Fruit fly (Drosophila melanogaster) whole organism, embryonic: ENCODE data around the gene CG42726.

Experiments
- Aef1 ChIP-seq: fragments of 200-800 bp; sonication (Bioruptor generic); IDR thresholded peaks from 3 replicates; pipeline ENCODE4 v1.3.6; 2022; ENCODE audit warnings: missing biosample characterization, missing genetic modification characterization
- Asciz ChIP-seq: fragments of 200-800 bp; sonication (Bioruptor generic); optimal IDR thresholded peaks from 2 replicates; lab custom pipeline; 2017; ENCODE audit warnings: missing biosample characterization, mild to moderate bottlenecking, missing genetic modification characterization, missing genetic modification reagents
- CG10543 ChIP-seq: fragments of 200-800 bp; sonication (Bioruptor generic); optimal IDR thresholded peaks from 3 replicates; lab custom pipeline; 2017; ENCODE audit warnings: missing biosample characterization, mild to moderate bottlenecking, missing genetic modification characterization, moderate library complexity
- CG11560 ChIP-seq: fragments of 200-800 bp; sonication (Bioruptor generic); IDR thresholded peaks from 3 replicates; pipeline ENCODE4 v1.3.6; 2022; ENCODE audit warnings: missing biosample characterization, missing genetic modification characterization
- CG1233 ChIP-seq: fragments of 200-800 bp; sonication (Bioruptor generic); optimal IDR thresholded peaks from 4 replicates; lab custom pipeline; 2018; ENCODE audit warnings: missing biosample characterization, mild to moderate bottlenecking, missing genetic modification characterization
- CG12942 ChIP-seq: fragments of 200-800 bp; sonication (Bioruptor generic); optimal IDR thresholded peaks from 3 replicates; lab custom pipeline; 2016; ENCODE audit warnings: missing biosample characterization, missing genetic modification characterization
- CG13624 ChIP-seq: fragments of 200-800 bp; sonication (Bioruptor generic); optimal IDR thresholded peaks from 2 replicates; lab custom pipeline; 2016; ENCODE audit warnings: missing biosample characterization, missing genetic modification characterization
- CG14441 ChIP-seq: fragments of 200-800 bp; sonication (Bioruptor generic); IDR thresholded peaks from 2 replicates; pipeline ENCODE4 v1.3.6; 2022; ENCODE audit warnings: missing biosample characterization, missing genetic modification characterization
- CG1603 ChIP-seq: fragments of 200-800 bp; sonication (Bioruptor generic); optimal IDR thresholded peaks from 2 replicates; lab custom pipeline; 2019; ENCODE audit warnings: missing biosample characterization, mild to moderate bottlenecking, missing genetic modification characterization, moderate library complexity
- CG1647 ChIP-seq: fragments of 200-800 bp; sonication (Bioruptor generic); optimal IDR thresholded peaks from 3 replicates; lab custom pipeline; 2016; ENCODE audit warnings: missing biosample characterization, missing genetic modification characterization
- CG17912 ChIP-seq: fragments of 200-800 bp; sonication (Bioruptor generic); optimal IDR thresholded peaks from 2 replicates; lab custom pipeline; 2018; ENCODE audit warnings: missing biosample characterization, mild to moderate bottlenecking, missing genetic modification characterization
- CG2875 ChIP-seq: fragments of 200-800 bp; sonication (Bioruptor generic); optimal IDR thresholded peaks from 2 replicates; lab custom pipeline; 2017; ENCODE audit warnings: missing biosample characterization, mild to moderate bottlenecking, missing genetic modification characterization, missing genetic modification reagents
- CG3065 ChIP-seq: fragments of 200-800 bp; sonication (Bioruptor generic); optimal IDR thresholded peaks from 2 replicates; lab custom pipeline; 2016; ENCODE audit warnings: missing biosample characterization, missing genetic modification characterization
- CG32772 ChIP-seq: fragments of 200-800 bp; sonication (Bioruptor generic); IDR thresholded peaks from 2 replicates; pipeline ENCODE4 v1.3.6; 2022; ENCODE audit warnings: missing biosample characterization, missing genetic modification characterization
- CG3281 ChIP-seq: fragments of 200-800 bp; sonication (Bioruptor generic); optimal IDR thresholded peaks from 3 replicates; lab custom pipeline; 2017; ENCODE audit warnings: missing biosample characterization, mild to moderate bottlenecking, missing genetic modification characterization
- CG3407 ChIP-seq: fragments of 200-800 bp; sonication (Bioruptor generic); optimal IDR thresholded peaks from 2 replicates; lab custom pipeline; 2018; ENCODE audit warnings: missing biosample characterization, mild to moderate bottlenecking, missing genetic modification characterization
- CG3838 ChIP-seq: fragments of 200-800 bp; sonication (Bioruptor generic); optimal IDR thresholded peaks from 3 replicates; lab custom pipeline; 2016; ENCODE audit warnings: missing biosample characterization, missing genetic modification characterization
- CG6791 ChIP-seq: fragments of 200-800 bp; sonication (Bioruptor generic); IDR thresholded peaks from 3 replicates; pipeline ENCODE4 v1.3.6; 2022; ENCODE audit warnings: missing biosample characterization, missing genetic modification characterization; ENCODE audit not compliant: partially characterized antibody
- CG7556 ChIP-seq: fragments of 200-800 bp; sonication (Bioruptor generic); optimal IDR thresholded peaks from 2 replicates; lab custom pipeline; 2017; ENCODE audit warnings: missing biosample characterization, mild to moderate bottlenecking, missing genetic modification characterization
- CkIIα-i1 ChIP-seq: fragments of 200-800 bp; sonication (Bioruptor generic); IDR thresholded peaks from 2 replicates; pipeline ENCODE4 v1.3.6; 2022; ENCODE audit warnings: missing biosample characterization, missing genetic modification characterization
- Drgx ChIP-seq: fragments of 200-800 bp; sonication (Bioruptor generic); IDR thresholded peaks from 2 replicates; pipeline ENCODE4 v1.3.6; 2022; ENCODE audit warnings: missing biosample characterization, missing genetic modification characterization
- E2f2 ChIP-seq: fragments of 200-800 bp; sonication (Bioruptor generic); IDR thresholded peaks from 2 replicates; pipeline ENCODE4 v1.3.6; 2022; ENCODE audit warnings: missing biosample characterization, missing genetic modification characterization
- Hr3 ChIP-seq: fragments of 200-800 bp; sonication (Bioruptor generic); optimal IDR thresholded peaks from 3 replicates; lab custom pipeline; 2016; ENCODE audit warnings: missing biosample characterization, missing genetic modification characterization
- Neu2 ChIP-seq: fragments of 200-800 bp; sonication (Bioruptor generic); optimal IDR thresholded peaks from 3 replicates; lab custom pipeline; 2016; ENCODE audit warnings: missing biosample characterization, missing genetic modification characterization, borderline replicate concordance
- Nf-YC ChIP-seq: fragments of 200-800 bp; optimal IDR thresholded peaks from 3 replicates; lab custom pipeline; 2019; ENCODE audit warnings: missing biosample characterization, mild to moderate bottlenecking, missing genetic modification characterization, moderate library complexity
- Oaz ChIP-seq: fragments of 200-800 bp; sonication (Bioruptor generic); IDR thresholded peaks from 2 replicates; pipeline ENCODE4 v1.3.6; 2022; ENCODE audit warnings: missing biosample characterization, missing genetic modification characterization
- Poxn ChIP-seq: fragments of 200-800 bp; sonication (Bioruptor generic); IDR thresholded peaks from 2 replicates; pipeline ENCODE4 v1.3.6; 2022; ENCODE audit warnings: missing biosample characterization, missing genetic modification characterization
- Side ChIP-seq: fragments of 200-800 bp; sonication (Bioruptor generic); optimal IDR thresholded peaks from 2 replicates; lab custom pipeline; 2016; ENCODE audit warnings: missing biosample characterization, missing genetic modification characterization
- Sry-β ChIP-seq: fragments of 200-800 bp; sonication (Bioruptor generic); optimal IDR thresholded peaks from 2 replicates; lab custom pipeline; 2018; ENCODE audit warnings: missing biosample characterization, mild to moderate bottlenecking, missing genetic modification characterization, moderate library complexity
- Xbp1 ChIP-seq: fragments of 200-800 bp; sonication (Bioruptor generic); optimal IDR thresholded peaks from 3 replicates; lab custom pipeline; 2016; ENCODE audit warnings: missing biosample characterization, mild to moderate bottlenecking, missing genetic modification characterization
- abd-A ChIP-seq: fragments of 200-800 bp; sonication (Bioruptor generic); optimal IDR thresholded peaks from 3 replicates; lab custom pipeline; 2019; ENCODE audit warnings: missing biosample characterization, mild to moderate bottlenecking, missing genetic modification characterization, moderate library complexity
- az2 ChIP-seq: fragments of 200-800 bp; sonication (Bioruptor generic); optimal IDR thresholded peaks from 3 replicates; lab custom pipeline; 2016; ENCODE audit warnings: missing biosample characterization, missing genetic modification characterization
- crp ChIP-seq, 2 experiments: fragments of 200-800 bp; sonication (Bioruptor generic); optimal IDR thresholded peaks; 2 replicates in 1 of 2; 3 replicates in 1 of 2; lab custom pipeline; 2017; ENCODE audit warnings: missing biosample characterization in 2 of 2, missing genetic modification characterization in 2 of 2, mild to moderate bottlenecking in 1 of 2, moderate library complexity in 1 of 2
- cwo ChIP-seq: fragments of 200-800 bp; sonication (Bioruptor generic); optimal IDR thresholded peaks from 3 replicates; lab custom pipeline; 2017; ENCODE audit warnings: missing biosample characterization, missing genetic modification characterization, mild to moderate bottlenecking, moderate library complexity, missing genetic modification reagents
- fd3F ChIP-seq: fragments of 200-800 bp; sonication (Bioruptor generic); optimal IDR thresholded peaks from 2 replicates; lab custom pipeline; 2018; ENCODE audit warnings: missing biosample characterization, mild to moderate bottlenecking, missing genetic modification characterization, moderate library complexity
- gem ChIP-seq: fragments of 200-800 bp; sonication (Bioruptor generic); optimal IDR thresholded peaks from 2 replicates; lab custom pipeline; 2019; ENCODE audit warnings: missing biosample characterization, mild to moderate bottlenecking, missing genetic modification characterization, moderate library complexity
- ind ChIP-seq: fragments of 200-800 bp; sonication (Bioruptor generic); optimal IDR thresholded peaks from 3 replicates; lab custom pipeline; 2016; ENCODE audit warnings: missing biosample characterization, missing genetic modification characterization
- kah ChIP-seq: fragments of 200-800 bp; sonication (Bioruptor generic); optimal IDR thresholded peaks from 2 replicates; lab custom pipeline; 2018; ENCODE audit warnings: missing biosample characterization, mild to moderate bottlenecking, missing genetic modification characterization
- kni ChIP-seq: fragments of 200-800 bp; sonication (Bioruptor generic); optimal IDR thresholded peaks from 3 replicates; lab custom pipeline; 2017; ENCODE audit warnings: mild to moderate bottlenecking, missing biosample characterization, missing genetic modification reagents, missing genetic modification characterization
- maf-S ChIP-seq: fragments of 200-800 bp; sonication (Bioruptor generic); optimal IDR thresholded peaks from 2 replicates; lab custom pipeline; 2016; ENCODE audit warnings: missing biosample characterization, missing genetic modification characterization
- nerfin-2 ChIP-seq: fragments of 200-800 bp; sonication (Bioruptor generic); IDR thresholded peaks from 2 replicates; pipeline ENCODE4 v1.3.6; 2022; ENCODE audit warnings: missing biosample characterization, missing genetic modification characterization; ENCODE audit not compliant: partially characterized antibody
- pb ChIP-seq: fragments of 200-800 bp; sonication (Bioruptor generic); optimal IDR thresholded peaks from 3 replicates; lab custom pipeline; 2016; ENCODE audit warnings: missing biosample characterization, missing genetic modification characterization
- shn ChIP-seq: fragments of 200-800 bp; sonication (Bioruptor generic); optimal IDR thresholded peaks from 3 replicates; lab custom pipeline; 2016; ENCODE audit warnings: missing biosample characterization, missing genetic modification characterization
- sqz ChIP-seq: fragments of 200-800 bp; sonication (Bioruptor generic); optimal IDR thresholded peaks from 3 replicates; lab custom pipeline; 2018; ENCODE audit warnings: missing biosample characterization, mild to moderate bottlenecking, missing genetic modification characterization
- stc ChIP-seq: fragments of 200-800 bp; sonication (Bioruptor generic); IDR thresholded peaks from 2 replicates; pipeline ENCODE4 v1.3.6; 2022; ENCODE audit warnings: missing biosample characterization, missing genetic modification characterization
- sug ChIP-seq: fragments of 200-800 bp; optimal IDR thresholded peaks from 2 replicates; lab custom pipeline; 2019; ENCODE audit warnings: missing biosample characterization, mild to moderate bottlenecking, missing genetic modification characterization, moderate library complexity
- unpg ChIP-seq: fragments of 200-800 bp; sonication (Bioruptor generic); optimal IDR thresholded peaks from 3 replicates; lab custom pipeline; 2018; ENCODE audit warnings: missing biosample characterization, mild to moderate bottlenecking, missing genetic modification characterization, moderate library complexity
- vnd ChIP-seq: fragments of 200-800 bp; sonication (Bioruptor generic); IDR thresholded peaks from 3 replicates; pipeline ENCODE4 v1.3.6; 2022; ENCODE audit warnings: missing biosample characterization, missing genetic modification characterization; ENCODE audit not compliant: partially characterized antibody
- yki ChIP-seq: fragments of >200 bp; optimal IDR thresholded peaks from 3 replicates; lab custom pipeline; 2018

The CG42726 gene

DNA sequence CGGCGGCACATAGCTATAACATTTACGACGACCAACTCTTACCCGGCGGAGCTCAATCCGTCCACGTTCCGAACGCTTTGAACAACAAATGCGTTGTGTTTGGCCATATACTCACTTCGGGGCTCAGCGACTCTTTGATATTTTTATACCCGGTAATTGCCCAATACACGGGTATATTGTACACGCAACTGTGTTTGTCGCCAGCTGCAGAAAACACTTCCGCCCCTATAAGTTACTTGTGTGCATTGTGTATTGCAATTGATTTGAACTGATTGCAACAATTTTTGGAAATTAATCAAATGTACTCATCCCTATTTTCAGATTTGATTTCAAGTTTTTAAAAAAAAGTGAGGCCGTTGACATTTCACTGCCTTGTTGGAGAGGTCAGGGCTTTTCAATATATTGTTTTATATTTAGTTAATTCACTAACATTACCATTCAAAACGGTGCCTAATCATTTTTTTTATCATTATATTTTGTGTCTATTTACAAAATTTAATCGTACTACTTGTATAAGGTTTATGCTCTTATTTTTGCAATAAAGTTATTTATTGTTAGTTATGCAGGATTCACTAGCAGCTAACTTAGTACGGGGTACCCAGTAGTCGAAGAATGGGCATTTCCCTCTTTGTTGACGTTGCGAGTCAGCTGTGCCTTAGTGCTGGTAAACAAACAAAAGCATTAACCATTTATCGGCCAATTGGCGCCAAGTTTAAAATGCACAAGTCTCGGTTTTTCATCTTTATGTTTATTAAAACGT lies 4.7 kb upstream of the CG42726 start, which contains the start of gene Nagk (continued):
- TF ChIP-seq E2f2 (GFP tag; lab: Robert Waterston, UW) (peak; percentile 87), kah (GFP tag; lab: Kevin White, UChicago) (no peak), CG7556 (peak; percentile 81), gem (peak; percentile 73), sqz (no peak), CG1233 (GFP tag; lab: Kevin White, UChicago) (peak; percentile 61), CG3407 (GFP tag; lab: Kevin White, UChicago) (peak; percentile 32), CG2875 (GFP tag; lab: Kevin White, UChicago) (peak; percentile 27), sug (tag; lab: Kevin White, UChicago) (peak; percentile 64), crp (GFP tag; optimal IDR thresholded peaks at IDR 0.05; lab: Kevin White, UChicago) (peak; percentile 1 to 85), az2 (GFP tag; lab: Kevin White, UChicago) (peak; percentile 72), cwo (GFP tag; lab: Kevin White, UChicago) (peak; percentile 56), shn (peak; percentile 39), vnd (GFP tag; lab: Robert Waterston, UW) (no peak), pb (GFP tag; lab: Kevin White, UChicago) (no peak), ind (peak; percentile 59), CG1647 (GFP tag; lab: Kevin White, UChicago) (no peak), Nf-YC (tag; lab: Kevin White, UChicago) (peak; percentile 66), Drgx (GFP tag; lab: Robert Waterston, UW) (no peak; the same call in 1 of the 2 replicates), CG10543 (GFP tag; lab: Kevin White, UChicago) (peak; percentile 67), Asciz (GFP tag; lab: Kevin White, UChicago) (no peak), Aef1 (GFP tag; lab: Robert Waterston, UW) (peak; percentile 11; the same call in 1 of the 3 replicates), maf-S (GFP tag; lab: Kevin White, UChicago) (peak; percentile 30), CG1603 (tag; lab: Kevin White, UChicago) (peak; percentile 48), CG13624 (GFP tag; lab: Kevin White, UChicago) (peak; percentile 67), Neu2 (GFP tag; lab: Kevin White, UChicago) (no peak), Side (peak; percentile 69), CG3065 (no peak), Poxn (GFP tag; lab: Robert Waterston, UW) (no peak), CG3281 (peak; percentile 62), CG12942 (GFP tag; lab: Kevin White, UChicago) (peak; percentile 12), CG14441 (GFP tag; lab: Robert Waterston, UW) (peak; percentile 29), fd3F (GFP tag; lab: Kevin White, UChicago) (peak; percentile 22), abd-A (no peak), stc (GFP tag; lab: Robert Waterston, UW) (0 out of 2 replicates have a peak, but pooled peaks have one; percentile 6), Oaz (GFP tag; lab: Robert Waterston, UW) (no peak), Hr3 (GFP tag; lab: Kevin White, UChicago) (peak; percentile 77), CkIIα-i1 (GFP tag; lab: Robert Waterston, UW) (no peak), kni (no peak), CG17912 (GFP tag; lab: Kevin White, UChicago) (no peak), Xbp1 (GFP tag; lab: Kevin White, UChicago) (peak; percentile 64), Sry-β (GFP tag; lab: Kevin White, UChicago) (no peak), yki (no peak), nerfin-2 (GFP tag; lab: Robert Waterston, UW) (no peak), CG32772 (GFP tag; lab: Robert Waterston, UW) (no peak), CG6791 (GFP tag; lab: Robert Waterston, UW) (peak; percentile 68; the same call in 2 of the 3 replicates), unpg (peak; percentile 11), CG3838 (GFP tag; lab: Kevin White, UChicago) (no peak), CG11560 (tag; lab: Robert Waterston, UW) (no peak)
